Fruit fly (Drosophila melanogaster): ENCODE measurements around the gene Pdk1.

Pdk1 gene

dm6 chr3L:131151-131997, 2.1 kb downstream of the Pdk1 start:
- TF ChIP-seq CG9948 (tag; optimal IDR thresholded peaks at IDR 0.05) (no peak), CG8301 (tag; optimal IDR thresholded peaks at IDR 0.05) (no peak), CG13204 (GFP tag; optimal IDR thresholded peaks at IDR 0.05) (peak; percentile 49), fd96Ca (GFP tag; IDR thresholded peaks at IDR 0.05) (peak; percentile 73), Ets98B (GFP tag; IDR thresholded peaks at IDR 0.05) (peak; percentile 83), D1 (tag; optimal IDR thresholded peaks at IDR 0.05) (no peak), CG4496 (GFP tag; IDR thresholded peaks at IDR 0.05) (peak; percentile 77; the same call in 2 of the 3 replicates), CG10348 (GFP tag; IDR thresholded peaks at IDR 0.05) (no peak), EcR (GFP tag; optimal IDR thresholded peaks at IDR 0.05) (peak; percentile 96), CG12605 (GFP tag; IDR thresholded peaks at IDR 0.05) (peak; percentile 64), CG8159 (tag; optimal IDR thresholded peaks at IDR 0.05) (no peak), gl (tag; optimal IDR thresholded peaks at IDR 0.05) (peak; percentile 70), Snoo (tag; optimal IDR thresholded peaks at IDR 0.05) (no peak), CG17806 (tag; optimal IDR thresholded peaks at IDR 0.05) (no peak), CG14655 (GFP tag; optimal IDR thresholded peaks at IDR 0.05) (peak; percentile 57), rn (GFP tag; IDR thresholded peaks at IDR 0.05) (no peak), Pif1A (GFP tag; optimal IDR thresholded peaks at IDR 0.05) (peak; percentile 13), CG32121 (GFP tag; IDR thresholded peaks at IDR 0.05) (peak; percentile 78), Pif1B (GFP tag; optimal IDR thresholded peaks at IDR 0.05) (no peak), CG15710 (tag; optimal IDR thresholded peaks at IDR 0.05) (no peak), CG34367 (tag; optimal IDR thresholded peaks at IDR 0.05) (peak; percentile 13)

dm6 chr3L:131998-132693, 2.9 kb downstream of the Pdk1 start:
- peak; percentile 66; the same call in 1 of the 2 replicates for TF ChIP-seq Ets98B (GFP tag; IDR thresholded peaks at IDR 0.05)
- TF ChIP-seq Snoo (tag; optimal IDR thresholded peaks at IDR 0.05), result peak; percentile 19
- TF ChIP-seq CG15710 (tag; optimal IDR thresholded peaks at IDR 0.05), result no peak
- no peak for TF ChIP-seq CG17806 (tag; optimal IDR thresholded peaks at IDR 0.05)
- no peak for TF ChIP-seq CG34367 (tag; optimal IDR thresholded peaks at IDR 0.05)
- no peak for TF ChIP-seq Pif1B (GFP tag; optimal IDR thresholded peaks at IDR 0.05)
- peak; percentile 65; the same call in 2 of the 3 replicates for TF ChIP-seq fd96Ca (GFP tag; IDR thresholded peaks at IDR 0.05)
- TF ChIP-seq CG8301 (tag; optimal IDR thresholded peaks at IDR 0.05), result no peak
- TF ChIP-seq rn (GFP tag; IDR thresholded peaks at IDR 0.05), result no peak
- TF ChIP-seq gl (tag; optimal IDR thresholded peaks at IDR 0.05), result peak; percentile 49
- peak; percentile 18 for TF ChIP-seq Pif1A (GFP tag; optimal IDR thresholded peaks at IDR 0.05)
- peak; percentile 29 for TF ChIP-seq CG14655 (GFP tag; optimal IDR thresholded peaks at IDR 0.05)
- TF ChIP-seq CG32121 (GFP tag; IDR thresholded peaks at IDR 0.05), result peak; percentile 67
- peak; percentile 77 for TF ChIP-seq CG4496 (GFP tag; IDR thresholded peaks at IDR 0.05)
- TF ChIP-seq CG10348 (GFP tag; IDR thresholded peaks at IDR 0.05), result no peak
- no peak for TF ChIP-seq CG9948 (tag; optimal IDR thresholded peaks at IDR 0.05)
- peak; percentile 78 for TF ChIP-seq CG12605 (GFP tag; IDR thresholded peaks at IDR 0.05)
- peak; percentile 8 for TF ChIP-seq CG8159 (tag; optimal IDR thresholded peaks at IDR 0.05)
- TF ChIP-seq EcR (GFP tag; optimal IDR thresholded peaks at IDR 0.05), result no peak
- peak; percentile 64 for TF ChIP-seq CG13204 (GFP tag; optimal IDR thresholded peaks at IDR 0.05)
- TF ChIP-seq D1 (tag; optimal IDR thresholded peaks at IDR 0.05), result peak; percentile 63

- TF ChIP-seq CG8159 (tag; optimal IDR thresholded peaks at IDR 0.05), result no peak
- no peak for TF ChIP-seq CG4496 (GFP tag; IDR thresholded peaks at IDR 0.05)
- peak; percentile 33 for TF ChIP-seq CG32121 (GFP tag; IDR thresholded peaks at IDR 0.05)
- TF ChIP-seq CG10348 (GFP tag; IDR thresholded peaks at IDR 0.05), result no peak
Observed at dm6 chr3L:133383-133782, 4.1 kb downstream of the Pdk1 start.

- TF ChIP-seq CG14655 (GFP tag; optimal IDR thresholded peaks at IDR 0.05) (no peak), CG9948 (tag; optimal IDR thresholded peaks at IDR 0.05) (no peak), CG34367 (tag; optimal IDR thresholded peaks at IDR 0.05) (no peak), gl (tag; optimal IDR thresholded peaks at IDR 0.05) (no peak), CG32121 (GFP tag; IDR thresholded peaks at IDR 0.05) (no peak), D1 (tag; optimal IDR thresholded peaks at IDR 0.05) (no peak), CG8301 (tag; optimal IDR thresholded peaks at IDR 0.05) (no peak), rn (GFP tag; IDR thresholded peaks at IDR 0.05) (no peak), CG10348 (GFP tag; IDR thresholded peaks at IDR 0.05) (no peak), fd96Ca (GFP tag; IDR thresholded peaks at IDR 0.05) (no peak), CG15710 (tag; optimal IDR thresholded peaks at IDR 0.05) (no peak), EcR (GFP tag; optimal IDR thresholded peaks at IDR 0.05) (no peak)
Observed at dm6 chr3L:133806-134325, 4.6 kb downstream of the Pdk1 start.

- no peak for TF ChIP-seq CG8159 (tag; optimal IDR thresholded peaks at IDR 0.05)
- no peak for TF ChIP-seq Snoo (tag; optimal IDR thresholded peaks at IDR 0.05)
- TF ChIP-seq EcR (GFP tag; optimal IDR thresholded peaks at IDR 0.05), result peak; percentile 89
- no peak for TF ChIP-seq CG10348 (GFP tag; IDR thresholded peaks at IDR 0.05)
- no peak for TF ChIP-seq CG12605 (GFP tag; IDR thresholded peaks at IDR 0.05)
- no peak for TF ChIP-seq CG9948 (tag; optimal IDR thresholded peaks at IDR 0.05)
Observed at dm6 chr3L:134868-135267, 5.6 kb downstream of the Pdk1 start.

All from whole organism, pupa.